Worm (Caenorhabditis elegans): Measurements from ENCODE around the gene F07A11.5.

Gene F07A11.5

DNA sequence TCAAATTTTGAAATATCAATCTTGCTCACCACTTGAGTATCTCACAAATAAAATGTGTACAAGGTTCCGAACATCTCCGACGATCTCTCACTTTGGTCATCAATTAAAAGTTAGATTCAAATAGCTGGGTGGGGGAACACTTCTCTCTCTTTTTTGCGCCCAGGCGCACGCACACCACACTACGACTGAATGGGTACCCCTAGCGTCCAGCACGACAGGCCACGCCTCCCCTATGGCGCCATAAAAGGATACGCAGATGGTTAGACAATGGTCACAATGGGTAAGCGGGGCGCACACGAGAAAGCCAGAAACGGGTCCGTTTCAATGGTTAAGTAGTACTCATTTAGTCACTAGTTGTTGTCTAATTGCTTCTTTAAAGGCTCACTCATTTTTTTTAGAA, 17.9 kb downstream of the F07A11.5 start:
- TF ChIP-seq dve-1 (tag; optimal IDR thresholded peaks at IDR 0.05) (no peak), hlh-30 (tag; optimal IDR thresholded peaks at IDR 0.05; ENCODE audit: insufficient read depth) (no peak), fkh-6 (tag; optimal IDR thresholded peaks at IDR 0.05) (no peak), fkh-10 (GFP tag; optimal IDR thresholded peaks at IDR 0.05) (no peak), nhr-11 (tag; optimal IDR thresholded peaks at IDR 0.05) (no peak), T23F11.4 (GFP tag; optimal IDR thresholded peaks at IDR 0.05) (no peak), sox-2 (GFP tag; IDR thresholded peaks at IDR 0.05) (no peak), mec-3 (tag; optimal IDR thresholded peaks at IDR 0.05; ENCODE audit: borderline replicate concordance) (no peak), ceh-48 (tag; optimal IDR thresholded peaks at IDR 0.05) (no peak), rnt-1 (tag; optimal IDR thresholded peaks at IDR 0.05) (no peak), che-1 (tag; optimal IDR thresholded peaks at IDR 0.05) (no peak), syd-9 (tag; optimal IDR thresholded peaks at IDR 0.05) (no peak), hlh-15 (tag; optimal IDR thresholded peaks at IDR 0.05) (no peak), ztf-16 (tag; optimal IDR thresholded peaks at IDR 0.05) (no peak), tbx-7 (tag; optimal IDR thresholded peaks at IDR 0.05) (no peak), Y22D7AL.16 (tag; optimal IDR thresholded peaks at IDR 0.05) (no peak), ceh-2 (tag; optimal IDR thresholded peaks at IDR 0.05) (no peak), ama-1 (optimal IDR thresholded peaks at IDR 0.05) (no peak), ceh-34 (tag; optimal IDR thresholded peaks at IDR 0.05) (no peak), ceh-22 (tag; optimal IDR thresholded peaks at IDR 0.05) (no peak)

- no peak for TF ChIP-seq ztf-16 (tag; optimal IDR thresholded peaks at IDR 0.05)
- no peak for TF ChIP-seq pax-1 (tag; optimal IDR thresholded peaks at IDR 0.05)
- peak; percentile 27 for TF ChIP-seq ceh-31 (tag; optimal IDR thresholded peaks at IDR 0.05)
- no peak for TF ChIP-seq nhr-232 (tag; optimal IDR thresholded peaks at IDR 0.05)
- TF ChIP-seq madf-2 (tag; optimal IDR thresholded peaks at IDR 0.05): no peak
- TF ChIP-seq ceh-18 (tag; optimal IDR thresholded peaks at IDR 0.05): no peak
- TF ChIP-seq nhr-11 (tag; optimal IDR thresholded peaks at IDR 0.05): no peak
- TF ChIP-seq sox-2 (GFP tag; IDR thresholded peaks at IDR 0.05): no peak
- TF ChIP-seq K02D7.2 (tag; optimal IDR thresholded peaks at IDR 0.05): no peak
- no peak for TF ChIP-seq C08G9.2 (tag; optimal IDR thresholded peaks at IDR 0.05)
- TF ChIP-seq ref-2 (tag; optimal IDR thresholded peaks at IDR 0.05): peak; percentile 19
- TF ChIP-seq ceh-48 (tag; optimal IDR thresholded peaks at IDR 0.05): no peak
- TF ChIP-seq sdc-2 (tag; optimal IDR thresholded peaks at IDR 0.05): peak; percentile 19
- no peak for TF ChIP-seq ceh-45 (GFP tag; IDR thresholded peaks at IDR 0.05)
- no peak for TF ChIP-seq pat-9 (tag; optimal IDR thresholded peaks at IDR 0.05)
- peak; percentile 26 for TF ChIP-seq syd-9 (tag; optimal IDR thresholded peaks at IDR 0.05)
- no peak for TF ChIP-seq ama-1 (optimal IDR thresholded peaks at IDR 0.05)
- no peak for TF ChIP-seq T23F11.4 (GFP tag; optimal IDR thresholded peaks at IDR 0.05)
- TF ChIP-seq gmeb-2 (tag; optimal IDR thresholded peaks at IDR 0.05): no peak
- peak; percentile 3 for TF ChIP-seq elt-2 (tag; optimal IDR thresholded peaks at IDR 0.05)
- no peak for TF ChIP-seq unc-42 (tag; optimal IDR thresholded peaks at IDR 0.05)
- TF ChIP-seq sox-4 (tag; optimal IDR thresholded peaks at IDR 0.05): no peak
- no peak for TF ChIP-seq odd-2 (tag; optimal IDR thresholded peaks at IDR 0.05)
- TF ChIP-seq pag-3 (tag; optimal IDR thresholded peaks at IDR 0.05; ENCODE audit: borderline replicate concordance): no peak
- no peak for TF ChIP-seq npax-4 (tag; optimal IDR thresholded peaks at IDR 0.05)
- TF ChIP-seq fkh-6 (tag; optimal IDR thresholded peaks at IDR 0.05): no peak
- no peak for TF ChIP-seq tbx-7 (tag; optimal IDR thresholded peaks at IDR 0.05)
- TF ChIP-seq ceh-24 (tag; optimal IDR thresholded peaks at IDR 0.05): no peak
- TF ChIP-seq tbx-2 (tag; optimal IDR thresholded peaks at IDR 0.05): peak; percentile 58
- TF ChIP-seq pha-4 (tag; optimal IDR thresholded peaks at IDR 0.05): no peak
- peak; percentile 17 for TF ChIP-seq nfya-1 (tag; optimal IDR thresholded peaks at IDR 0.05)
- no peak for TF ChIP-seq zip-5 (tag; optimal IDR thresholded peaks at IDR 0.05)
- TF ChIP-seq dve-1 (tag; optimal IDR thresholded peaks at IDR 0.05): no peak
- no peak for TF ChIP-seq dmd-4 (tag; optimal IDR thresholded peaks at IDR 0.05; ENCODE audit: borderline replicate concordance)
- TF ChIP-seq hlh-13 (GFP tag; optimal IDR thresholded peaks at IDR 0.05): no peak
- no peak for TF ChIP-seq lim-6 (tag; optimal IDR thresholded peaks at IDR 0.05)
- TF ChIP-seq hlh-6 (tag; optimal IDR thresholded peaks at IDR 0.05): peak; percentile 27
- no peak for TF ChIP-seq K09A11.1 (tag; optimal IDR thresholded peaks at IDR 0.05; ENCODE audit: insufficient read depth)
- no peak for TF ChIP-seq unc-55 (GFP tag; optimal IDR thresholded peaks at IDR 0.05)
- TF ChIP-seq ceh-19 (GFP tag; optimal IDR thresholded peaks at IDR 0.05): no peak
- TF ChIP-seq pros-1 (tag; optimal IDR thresholded peaks at IDR 0.05): no peak
- no peak for TF ChIP-seq mec-3 (tag; optimal IDR thresholded peaks at IDR 0.05; ENCODE audit: borderline replicate concordance)
These were observed 20.6 kb downstream of the F07A11.5 start for ce11 chrII:11632689-11633088.
